Worm (Caenorhabditis elegans) whole organism, L4 larva: ENCODE data around the gene rpl-20.
A peak's percentile ranks its signal among the peaks of the same experiment; 100 is the strongest.

ENCODE experiments used
- F10B5.3 ChIP-seq: sonication (generic microtip); optimal IDR thresholded peaks from 2 replicates; lab custom pipeline; 2016; ENCODE audit warnings: mild to moderate bottlenecking, missing genetic modification characterization, missing compliant biosample characterization
- F26F4.8 ChIP-seq: fragments of 200-800 bp; sonication (Bioruptor generic); conservative IDR thresholded peaks from 2 replicates; pipeline ENCODE4 v1.3.6; 2022; ENCODE audit warnings: missing genetic modification characterization, missing compliant biosample characterization
- F44E2.7 ChIP-seq: fragments of 200-800 bp; sonication (Bioruptor generic); IDR thresholded peaks from 2 replicates; pipeline ENCODE4 v2.1.2; 2022; ENCODE audit warnings: missing genetic modification characterization, missing compliant biosample characterization
- T20F7.1 ChIP-seq: fragments of 200-800 bp; sonication (Bioruptor generic); optimal IDR thresholded peaks from 2 replicates; lab custom pipeline; 2018; ENCODE audit warnings: mild to moderate bottlenecking, missing genetic modification characterization, missing compliant biosample characterization
- Y48G9A.11 ChIP-seq: fragments of 200-800 bp; sonication (Bioruptor generic); IDR thresholded peaks from 2 replicates; pipeline ENCODE4 v1.3.6; 2022; ENCODE audit warnings: missing genetic modification reagents, missing genetic modification characterization, missing compliant biosample characterization
- Y5F2A.4 ChIP-seq: fragments of 200-800 bp; sonication (Bioruptor generic); optimal IDR thresholded peaks from 2 replicates; lab custom pipeline; 2018; ENCODE audit warnings: mild to moderate bottlenecking, missing genetic modification characterization, missing compliant biosample characterization
- Y75B8A.6 ChIP-seq: fragments of 200-800 bp; sonication (Bioruptor generic); IDR thresholded peaks from 2 replicates; pipeline ENCODE4 v1.3.6; 2022; ENCODE audit warnings: missing genetic modification reagents, missing genetic modification characterization, missing compliant biosample characterization
- ZK546.5 ChIP-seq, 2 experiments: sonication (generic microtip); optimal IDR thresholded peaks; 2 replicates each; lab custom pipeline; 2017; ENCODE audit warnings: missing biosample characterization in 2 of 2, missing genetic modification characterization in 2 of 2
- aha-1 ChIP-seq: fragments of 150-350 bp; peaks from one replicate; lab custom pipeline; 2014; ENCODE audit warnings: missing biosample characterization, missing genetic modification characterization
- aly-2 ChIP-seq: sonication (generic microtip); optimal IDR thresholded peaks from 2 replicates; lab custom pipeline; 2018; ENCODE audit warnings: missing biosample characterization, missing genetic modification characterization
- ama-1 ChIP-seq: fragments of 150-350 bp; optimal IDR thresholded peaks from 2 replicates; lab custom pipeline; 2014; ENCODE audit warnings: inconsistent platforms, mixed read lengths
- ceh-32 ChIP-seq: sonication (generic microtip); optimal IDR thresholded peaks from 2 replicates; lab custom pipeline; 2016; ENCODE audit warnings: mild to moderate bottlenecking, missing genetic modification characterization, missing compliant biosample characterization; ENCODE audit not compliant: poor library complexity
- ceh-44 ChIP-seq: fragments of 200-800 bp; sonication (Bioruptor generic); IDR thresholded peaks from 2 replicates; pipeline ENCODE4 v1.3.6; 2022; ENCODE audit warnings: missing genetic modification reagents, missing genetic modification characterization, missing compliant biosample characterization
- ceh-82 ChIP-seq: sonication (generic microtip); optimal IDR thresholded peaks from 2 replicates; lab custom pipeline; 2017; ENCODE audit warnings: missing biosample characterization, missing genetic modification characterization
- ctbp-1 ChIP-seq: fragments of 200-800 bp; sonication (Bioruptor generic); IDR thresholded peaks from 2 replicates; pipeline ENCODE4 v1.3.6; 2022; ENCODE audit warnings: missing genetic modification reagents, missing genetic modification characterization, missing compliant biosample characterization
- daf-19 ChIP-seq: fragments of 200-800 bp; sonication (Bioruptor generic); conservative IDR thresholded peaks from 2 replicates; pipeline ENCODE4 v1.3.6; 2022; ENCODE audit warnings: missing genetic modification characterization, missing compliant biosample characterization
- dmd-8 ChIP-seq: fragments of 200-800 bp; sonication (Bioruptor generic); IDR thresholded peaks from 2 replicates; pipeline ENCODE4 v1.3.6; 2022; ENCODE audit warnings: missing genetic modification characterization, missing compliant biosample characterization
- dpl-1 ChIP-seq: fragments of 150-350 bp; optimal IDR thresholded peaks from 2 replicates; lab custom pipeline; 2014; ENCODE audit warnings: missing biosample characterization, missing genetic modification reagents, missing genetic modification characterization
- duxl-1 ChIP-seq: sonication (generic microtip); optimal IDR thresholded peaks from 2 replicates; lab custom pipeline; 2016; ENCODE audit warnings: mild to moderate bottlenecking, missing genetic modification characterization, moderate library complexity, missing compliant biosample characterization; ENCODE audit not compliant: poor library complexity
- dve-1 ChIP-seq: sonication (generic microtip); optimal IDR thresholded peaks from 2 replicates; lab custom pipeline; 2017; ENCODE audit warnings: antibody characterized with exemption, mild to moderate bottlenecking, missing genetic modification characterization, missing compliant biosample characterization; ENCODE audit not compliant: insufficient read depth
- egl-27 ChIP-seq: sonication (generic microtip); optimal IDR thresholded peaks from 3 replicates; lab custom pipeline; 2017; ENCODE audit warnings: missing biosample characterization, missing genetic modification reagents, missing genetic modification characterization
- egl-43 ChIP-seq: fragments of 200-800 bp; sonication (Bioruptor generic); IDR thresholded peaks from 2 replicates; pipeline ENCODE4 v1.3.6; 2022; ENCODE audit warnings: missing genetic modification reagents, missing genetic modification characterization, missing compliant biosample characterization
- hmg-1.1 ChIP-seq: fragments of 200-800 bp; sonication (Bioruptor generic); IDR thresholded peaks from 2 replicates; pipeline ENCODE4 v1.3.6; 2022; ENCODE audit warnings: missing genetic modification reagents, missing genetic modification characterization, missing compliant biosample characterization
- lim-7 ChIP-seq: fragments of 200-800 bp; sonication (Bioruptor generic); IDR thresholded peaks from 2 replicates; pipeline ENCODE4 v1.3.6; 2022; ENCODE audit warnings: missing genetic modification characterization, missing compliant biosample characterization
- lin-13 ChIP-seq: fragments of 150-350 bp; optimal IDR thresholded peaks from 2 replicates; lab custom pipeline; 2014; ENCODE audit warnings: missing biosample characterization, missing genetic modification reagents, missing genetic modification characterization
- lin-38 ChIP-seq: fragments of 200-800 bp; sonication (Bioruptor generic); IDR thresholded peaks from 2 replicates; pipeline ENCODE4 v1.3.6; 2022; ENCODE audit warnings: missing genetic modification reagents, missing genetic modification characterization, missing compliant biosample characterization
- lsy-2 ChIP-seq, 2 experiments: fragments of 150-350 bp in 1 of 2; sonication (generic microtip) in 1 of 2; optimal IDR thresholded peaks; 2 replicates each; lab custom pipeline; 2014 to 2017; ENCODE audit warnings: missing biosample characterization in 2 of 2, missing genetic modification characterization in 2 of 2
- mdl-1 ChIP-seq, 2 experiments: fragments of 150-350 bp in 1 of 2; sonication (generic microtip) in 1 of 2; optimal IDR thresholded peaks; 2 replicates each; lab custom pipeline; 2014 to 2017; ENCODE audit warnings: missing biosample characterization in 2 of 2, missing genetic modification characterization in 2 of 2
- mdt-29 ChIP-seq: fragments of 200-800 bp; sonication (Bioruptor generic); IDR thresholded peaks from 2 replicates; pipeline ENCODE4 v1.3.6; 2022; ENCODE audit warnings: missing genetic modification reagents, missing genetic modification characterization, missing compliant biosample characterization
- mep-1 ChIP-seq: fragments of 150-350 bp; sonication (generic microtip); optimal IDR thresholded peaks from 3 replicates; lab custom pipeline; 2014; ENCODE audit warnings: missing biosample characterization, missing genetic modification characterization
- nhr-237 ChIP-seq: sonication (generic microtip); optimal IDR thresholded peaks from 2 replicates; lab custom pipeline; 2017; ENCODE audit warnings: missing biosample characterization, missing genetic modification characterization
- nhr-25 ChIP-seq: sonication (generic microtip); optimal IDR thresholded peaks from 2 replicates; lab custom pipeline; 2017; ENCODE audit warnings: missing genetic modification characterization, mild to moderate bottlenecking, missing compliant biosample characterization, antibody characterized with exemption, moderate library complexity, borderline replicate concordance; ENCODE audit not compliant: insufficient read depth
- nhr-42 ChIP-seq: fragments of 200-800 bp; sonication (Bioruptor generic); IDR thresholded peaks from 2 replicates; pipeline ENCODE4 v1.3.6; 2022; ENCODE audit warnings: missing genetic modification characterization, missing compliant biosample characterization
- nhr-48 ChIP-seq: sonication (generic microtip); optimal IDR thresholded peaks from 2 replicates; lab custom pipeline; 2016; ENCODE audit warnings: mild to moderate bottlenecking, missing genetic modification characterization, missing compliant biosample characterization
- nhr-6 ChIP-seq: fragments of 150-350 bp; optimal IDR thresholded peaks from 2 replicates; lab custom pipeline; 2014; ENCODE audit warnings: missing biosample characterization, missing genetic modification characterization
- nhr-77 ChIP-seq: fragments of 150-350 bp; optimal IDR thresholded peaks from 2 replicates; lab custom pipeline; 2014; ENCODE audit warnings: missing biosample characterization, missing genetic modification characterization
- php-3 ChIP-seq: fragments of 200-800 bp; sonication (Bioruptor generic); IDR thresholded peaks from 2 replicates; pipeline ENCODE4 v1.3.6; 2022; ENCODE audit warnings: missing genetic modification reagents, missing genetic modification characterization, missing compliant biosample characterization
- set-16 ChIP-seq: fragments of 200-800 bp; sonication (Bioruptor generic); IDR thresholded peaks from 2 replicates; pipeline ENCODE4 v1.3.6; 2022; ENCODE audit warnings: missing genetic modification reagents, missing genetic modification characterization, missing compliant biosample characterization
- skn-1 ChIP-seq: fragments of 150-350 bp; optimal IDR thresholded peaks from 2 replicates; lab custom pipeline; 2014; ENCODE audit warnings: missing biosample characterization, missing genetic modification characterization
- snpc-1.2 ChIP-seq: fragments of 200-800 bp; sonication (Bioruptor generic); IDR thresholded peaks from 2 replicates; pipeline ENCODE4 v1.3.6; 2022; ENCODE audit warnings: missing genetic modification reagents, missing genetic modification characterization, missing compliant biosample characterization
- tag-97 ChIP-seq: fragments of 200-800 bp; sonication (Bioruptor generic); IDR thresholded peaks from 2 replicates; pipeline ENCODE4 v1.3.6; 2022; ENCODE audit warnings: missing genetic modification characterization, missing compliant biosample characterization
- unc-130 ChIP-seq: sonication (generic microtip); optimal IDR thresholded peaks from 2 replicates; lab custom pipeline; 2016; ENCODE audit warnings: missing genetic modification reagents, missing genetic modification characterization, missing compliant biosample characterization
- vab-7 ChIP-seq: fragments of 200-800 bp; sonication (Bioruptor generic); IDR thresholded peaks from 2 replicates; pipeline ENCODE4 v1.3.6; 2022; ENCODE audit warnings: missing genetic modification reagents, missing genetic modification characterization, missing compliant biosample characterization
- zfp-2 ChIP-seq: sonication (generic microtip); optimal IDR thresholded peaks from 2 replicates; lab custom pipeline; 2016; ENCODE audit warnings: mild to moderate bottlenecking, missing genetic modification characterization, missing compliant biosample characterization
- zip-2 ChIP-seq: fragments of 150-350 bp; optimal IDR thresholded peaks from 2 replicates; lab custom pipeline; 2014; ENCODE audit warnings: missing biosample characterization, missing genetic modification characterization
- ztf-7 ChIP-seq: fragments of 150-350 bp; optimal IDR thresholded peaks from 2 replicates; lab custom pipeline; 2014; ENCODE audit warnings: missing biosample characterization, missing genetic modification characterization

rpl-20 gene

ce11 chrIV:4751814-4752213, 2.2 kb upstream of the rpl-20 start, which contains the start of gene Y17G9B.4:
Y17G9B.4 (plus strand) TSS chrIV:4752119.
- peak; percentile 9 for TF ChIP-seq unc-130 (GFP tag; lab: Kevin White, UChicago)
- no peak for TF ChIP-seq mdl-1 (tag; optimal IDR thresholded peaks at IDR 0.05; lab: Kevin White, UChicago)
- TF ChIP-seq daf-19 = no peak
- no peak for TF ChIP-seq ztf-7
- no peak for TF ChIP-seq duxl-1 (tag; lab: Kevin White, UChicago)
- no peak for TF ChIP-seq ceh-32
- no peak for TF ChIP-seq skn-1 (tag; lab: Kevin White, UChicago)
- TF ChIP-seq zfp-2 (tag; lab: Kevin White, UChicago) = no peak
- peak; percentile 56; the same call in 1 of the 2 replicates for TF ChIP-seq snpc-1.2
- no peak for TF ChIP-seq Y5F2A.4 (GFP tag; lab: Kevin White, UChicago)
- no peak for TF ChIP-seq vab-7 (GFP tag; lab: Robert Waterston, UW)
- no peak for TF ChIP-seq ZK546.5 (tag; optimal IDR thresholded peaks at IDR 0.05; lab: Kevin White, UChicago)
- no peak for TF ChIP-seq nhr-48 (tag; lab: Kevin White, UChicago)

ce11 chrIV:4749155-4749554, 423 bp downstream of the rpl-20 start:
- TF ChIP-seq set-16 (peak; percentile 69), T20F7.1 (GFP tag; lab: Kevin White, UChicago) (no peak), hmg-1.1 (GFP tag; lab: Robert Waterston, UW) (no peak), aha-1 (tag; lab: Kevin White, UChicago) (peak; percentile 29), F44E2.7 (GFP tag; lab: Robert Waterston, UW) (0 out of 2 replicates have a peak, but pooled peaks have one; percentile 20), zip-2 (tag; lab: Kevin White, UChicago) (no peak), lim-7 (GFP tag; lab: Robert Waterston, UW) (peak; percentile 48; the same call in 1 of the 2 replicates), ceh-44 (0 out of 2 replicates have a peak, but pooled peaks have one; percentile 46), nhr-6 (tag; lab: Kevin White, UChicago) (no peak)

ce11 chrIV:4748408-4749105, 1.0 kb downstream of the rpl-20 start, which contains the start of gene cyc-2.1:
cyc-2.1 (minus strand) TSS chrIV:4749012.
- TF ChIP-seq set-16 = peak; percentile 67
- TF ChIP-seq dve-1 (tag; lab: Kevin White, UChicago) = peak; percentile 62
- peak; percentile 79 to 90 for TF ChIP-seq lsy-2 (tag; optimal IDR thresholded peaks at IDR 0.05; lab: Kevin White, UChicago)
- peak; percentile 84; the same call in 1 of the 2 replicates for TF ChIP-seq daf-19
- no peak for TF ChIP-seq nhr-42 (GFP tag; lab: Robert Waterston, UW)
- no peak for TF ChIP-seq ceh-32
- no peak for TF ChIP-seq nhr-25 (tag; lab: Kevin White, UChicago)
- TF ChIP-seq aly-2 (tag; lab: Kevin White, UChicago) = no peak
- 0 out of 2 replicates have a peak, but pooled peaks have one; percentile 22 for TF ChIP-seq Y75B8A.6 (GFP tag; lab: Robert Waterston, UW)
- peak; percentile 79 for TF ChIP-seq lin-38 (GFP tag; lab: Robert Waterston, UW)
- peak; percentile 78 for TF ChIP-seq ama-1 (lab: Kevin White, UChicago)
- TF ChIP-seq lin-13 (GFP tag; lab: Kevin White, UChicago) = peak; percentile 36
- TF ChIP-seq nhr-77 (tag; lab: Kevin White, UChicago) = peak; percentile 42
- peak; percentile 11 for TF ChIP-seq zfp-2 (tag; lab: Kevin White, UChicago)
- TF ChIP-seq F10B5.3 (tag; lab: Kevin White, UChicago) = no peak
- TF ChIP-seq mdt-29 (GFP tag; lab: Robert Waterston, UW) = no peak
- TF ChIP-seq dpl-1 (GFP tag; lab: Kevin White, UChicago) = peak; percentile 17
- 0 out of 2 replicates have a peak, but pooled peaks have one; percentile 54 for TF ChIP-seq dmd-8 (GFP tag; lab: Robert Waterston, UW)
- no peak for TF ChIP-seq ztf-7
- peak; percentile 69 for TF ChIP-seq lim-7 (GFP tag; lab: Robert Waterston, UW)
- TF ChIP-seq ctbp-1 = 0 out of 2 replicates have a peak, but pooled peaks have one; percentile 44
- TF ChIP-seq egl-27 (tag; lab: Kevin White, UChicago) = no peak
- TF ChIP-seq Y48G9A.11 (GFP tag; lab: Robert Waterston, UW) = peak; percentile 28; the same call in 1 of the 2 replicates
- TF ChIP-seq nhr-237 (tag; lab: Kevin White, UChicago) = peak; percentile 21
- TF ChIP-seq aha-1 (tag; lab: Kevin White, UChicago) = peak; percentile 92
- TF ChIP-seq mep-1 = peak; percentile 80
- peak; percentile 84 for TF ChIP-seq egl-43 (GFP tag; lab: Robert Waterston, UW)
- TF ChIP-seq php-3 (GFP tag; lab: Robert Waterston, UW) = 0 out of 2 replicates have a peak, but pooled peaks have one; percentile 9
- TF ChIP-seq tag-97 (GFP tag; lab: Robert Waterston, UW) = no peak
- no peak for TF ChIP-seq F26F4.8 (GFP tag; lab: Robert Waterston, UW)
- TF ChIP-seq ceh-82 (tag; lab: Kevin White, UChicago) = no peak
